Worm (Caenorhabditis elegans): Measurements from ENCODE around the gene C01G10.7.

ce11 chrV:15127413-15127812 is 41.9 kb downstream of the C01G10.7 start, which contains the start of gene srj-27:
- no peak for TF ChIP-seq cog-1 (tag; optimal IDR thresholded peaks at IDR 0.05)
- no peak for TF ChIP-seq ztf-29 (GFP tag; IDR thresholded peaks at IDR 0.05)
- TF ChIP-seq tab-1 (GFP tag; IDR thresholded peaks at IDR 0.05), result no peak
- no peak for TF ChIP-seq klf-2 (GFP tag; conservative IDR thresholded peaks at IDR 0.05)
- no peak for TF ChIP-seq ref-1 (GFP tag; conservative IDR thresholded peaks at IDR 0.05)
- no peak for TF ChIP-seq ztf-23 (GFP tag; IDR thresholded peaks at IDR 0.05)
- TF ChIP-seq flt-1 (GFP tag; IDR thresholded peaks at IDR 0.05), result no peak

Data from whole organism, midembryonic.